Worm (Caenorhabditis elegans): ENCODE measurements around the gene aly-3.

The aly-3 gene

ce11 chrIV:12114498-12114897 is 8.6 kb upstream of the aly-3 start:
- TF ChIP-seq T20F7.1 (GFP tag; optimal IDR thresholded peaks at IDR 0.05): no peak
- no peak for TF ChIP-seq fos-1 (tag; optimal IDR thresholded peaks at IDR 0.05)
- TF ChIP-seq php-3 (GFP tag; IDR thresholded peaks at IDR 0.05): no peak
- no peak for TF ChIP-seq F26F4.8 (GFP tag; conservative IDR thresholded peaks at IDR 0.05)
- TF ChIP-seq egl-43 (GFP tag; IDR thresholded peaks at IDR 0.05): no peak
- TF ChIP-seq zag-1 (tag; optimal IDR thresholded peaks at IDR 0.05): no peak
- TF ChIP-seq hlh-30 (tag; optimal IDR thresholded peaks at IDR 0.05; ENCODE audit: insufficient read depth): peak; percentile 34
- TF ChIP-seq R02D3.7 (tag; optimal IDR thresholded peaks at IDR 0.05): no peak
- TF ChIP-seq aha-1 (tag): no peak
- no peak for TF ChIP-seq nhr-111 (GFP tag; optimal IDR thresholded peaks at IDR 0.05)
- no peak for TF ChIP-seq nhr-102 (tag; optimal IDR thresholded peaks at IDR 0.05)
- no peak for TF ChIP-seq madf-5 (GFP tag; IDR thresholded peaks at IDR 0.05)
- TF ChIP-seq F44E2.7 (GFP tag; IDR thresholded peaks at IDR 0.05): no peak
- TF ChIP-seq fkh-10 (GFP tag; optimal IDR thresholded peaks at IDR 0.05): peak; percentile 50
- TF ChIP-seq rbr-2 (tag; optimal IDR thresholded peaks at IDR 0.05): peak; percentile 6
- no peak for TF ChIP-seq F49E8.2 (tag; optimal IDR thresholded peaks at IDR 0.05; ENCODE audit: borderline replicate concordance)
- TF ChIP-seq snpc-1.2 (GFP tag; IDR thresholded peaks at IDR 0.05): no peak
- TF ChIP-seq ces-1 (GFP tag; optimal IDR thresholded peaks at IDR 0.05): peak; percentile 28
- no peak for TF ChIP-seq ztf-7 (tag; optimal IDR thresholded peaks at IDR 0.05)
- TF ChIP-seq zfp-3 (GFP tag; conservative IDR thresholded peaks at IDR 0.05): no peak
- no peak for TF ChIP-seq mdt-29 (GFP tag; IDR thresholded peaks at IDR 0.05)
- TF ChIP-seq set-16 (GFP tag; IDR thresholded peaks at IDR 0.05): no peak
- peak in 1 of 2 experiments; percentile 32 for TF ChIP-seq lsy-2 (tag; optimal IDR thresholded peaks at IDR 0.05)
- peak in 1 of 2 experiments; percentile 24 for TF ChIP-seq mdl-1 (tag; optimal IDR thresholded peaks at IDR 0.05)
- no peak for TF ChIP-seq Y105C5A.15 (GFP tag; IDR thresholded peaks at IDR 0.05)
- TF ChIP-seq daf-12 (tag; optimal IDR thresholded peaks at IDR 0.05): no peak
- peak; percentile 29 for TF ChIP-seq ama-1 (optimal IDR thresholded peaks at IDR 0.05)
- no peak for TF ChIP-seq dpl-1 (GFP tag; optimal IDR thresholded peaks at IDR 0.05)
- TF ChIP-seq mep-1 (tag; optimal IDR thresholded peaks at IDR 0.05): peak; percentile 17
- no peak for TF ChIP-seq nhr-28 (tag; optimal IDR thresholded peaks at IDR 0.05)

ce11 chrIV:12120536-12120935 is 2.5 kb upstream of the aly-3 start:
- TF ChIP-seq ztf-7 (tag; optimal IDR thresholded peaks at IDR 0.05) (no peak), pha-4 (GFP tag; IDR thresholded peaks at IDR 0.05) (no peak), pha-4 (tag; optimal IDR thresholded peaks at IDR 0.05) (no peak), aha-1 (tag) (peak; percentile 79)

ce11 chrIV:12121076-12121475 is 2.0 kb upstream of the aly-3 start, which contains the start of the genes ddb-1 and M18.6:
ddb-1 (minus strand) TSS chrIV:12121165.
M18.6 (plus strand) TSS chrIV:12121310.
- no peak for TF ChIP-seq F26F4.8 (GFP tag; conservative IDR thresholded peaks at IDR 0.05)
- TF ChIP-seq sdz-12 (GFP tag; optimal IDR thresholded peaks at IDR 0.05): no peak
- no peak for TF ChIP-seq dmd-6 (GFP tag; IDR thresholded peaks at IDR 0.05)
- TF ChIP-seq ZK546.5 (tag; optimal IDR thresholded peaks at IDR 0.05): no peak
- no peak for TF ChIP-seq php-3 (GFP tag; IDR thresholded peaks at IDR 0.05)
- peak; percentile 24 for TF ChIP-seq dpl-1 (GFP tag; optimal IDR thresholded peaks at IDR 0.05)
- peak; percentile 50 for TF ChIP-seq nhr-6 (tag; optimal IDR thresholded peaks at IDR 0.05)
- TF ChIP-seq set-16 (GFP tag; IDR thresholded peaks at IDR 0.05): no peak
- TF ChIP-seq nhr-102 (tag; optimal IDR thresholded peaks at IDR 0.05): no peak
- TF ChIP-seq nhr-10 (tag; optimal IDR thresholded peaks at IDR 0.05): no peak
- no peak for TF ChIP-seq zip-2 (tag; optimal IDR thresholded peaks at IDR 0.05)
- peak in 1 of 2 experiments; percentile 56 for TF ChIP-seq lsy-2 (tag; optimal IDR thresholded peaks at IDR 0.05)
- TF ChIP-seq saeg-2 (GFP tag; IDR thresholded peaks at IDR 0.05): no peak
- peak; percentile 70 for TF ChIP-seq unc-130 (GFP tag; optimal IDR thresholded peaks at IDR 0.05)
- TF ChIP-seq mes-2 (tag; optimal IDR thresholded peaks at IDR 0.05; ENCODE audit: poor library complexity, severe bottlenecking): peak; percentile 48
- TF ChIP-seq gei-8 (GFP tag; optimal IDR thresholded peaks at IDR 0.05): no peak
- 0 out of 2 replicates have a peak, but pooled peaks have one; percentile 15 for TF ChIP-seq hmg-1.1 (GFP tag; IDR thresholded peaks at IDR 0.05)
- TF ChIP-seq egl-27 (tag; optimal IDR thresholded peaks at IDR 0.05): no peak
- TF ChIP-seq dve-1 (tag; optimal IDR thresholded peaks at IDR 0.05; ENCODE audit: insufficient read depth): peak; percentile 26
- TF ChIP-seq lin-38 (GFP tag; IDR thresholded peaks at IDR 0.05): peak; percentile 93
- TF ChIP-seq ceh-82 (tag; optimal IDR thresholded peaks at IDR 0.05): no peak
- TF ChIP-seq hlh-30 (tag; optimal IDR thresholded peaks at IDR 0.05; ENCODE audit: insufficient read depth): peak; percentile 3
- TF ChIP-seq daf-16 (GFP tag; optimal IDR thresholded peaks at IDR 0.05): no peak
- TF ChIP-seq daf-16 (tag; optimal IDR thresholded peaks at IDR 0.05): peak; percentile 41
- no peak for TF ChIP-seq pha-4 (GFP tag; IDR thresholded peaks at IDR 0.05)
- peak; percentile 19 for TF ChIP-seq pha-4 (tag; optimal IDR thresholded peaks at IDR 0.05)
- peak; percentile 25 for TF ChIP-seq nhr-28 (tag; optimal IDR thresholded peaks at IDR 0.05)
- peak; percentile 22 for TF ChIP-seq mep-1 (tag; optimal IDR thresholded peaks at IDR 0.05)
